Fruit fly (Drosophila melanogaster) whole organism, embryonic: Measurements from ENCODE around the gene Eip75B.

Experiments used
- Asciz ChIP-seq: fragments of 200-800 bp; sonication (Bioruptor generic); optimal IDR thresholded peaks from 2 replicates; lab custom pipeline; 2017; ENCODE audit warnings: missing biosample characterization, mild to moderate bottlenecking, missing genetic modification characterization, missing genetic modification reagents
- CG10267 ChIP-seq: fragments of 200-800 bp; sonication (Bioruptor generic); optimal IDR thresholded peaks from 2 replicates; lab custom pipeline; 2018; ENCODE audit warnings: missing biosample characterization, mild to moderate bottlenecking, missing genetic modification characterization, moderate library complexity
- CG12744 ChIP-seq: fragments of 200-800 bp; sonication (Bioruptor generic); optimal IDR thresholded peaks from 2 replicates; lab custom pipeline; 2016; ENCODE audit warnings: missing biosample characterization, missing genetic modification characterization
- CG16863 ChIP-seq: fragments of 200-800 bp; sonication (Bioruptor generic); optimal IDR thresholded peaks from 3 replicates; lab custom pipeline; 2016; ENCODE audit warnings: missing biosample characterization, missing genetic modification characterization
- CG17568 ChIP-seq: fragments of 200-800 bp; sonication (Bioruptor generic); optimal IDR thresholded peaks from 2 replicates; lab custom pipeline; 2018; ENCODE audit warnings: missing biosample characterization, mild to moderate bottlenecking, missing genetic modification characterization, moderate library complexity
- CG18262 ChIP-seq: fragments of 200-800 bp; optimal IDR thresholded peaks from 3 replicates; lab custom pipeline; 2019; ENCODE audit warnings: missing biosample characterization, mild to moderate bottlenecking, missing genetic modification characterization, moderate library complexity
- CG18476 ChIP-seq: fragments of 200-800 bp; sonication (Bioruptor generic); optimal IDR thresholded peaks from 2 replicates; lab custom pipeline; 2016; ENCODE audit warnings: missing biosample characterization, mild to moderate bottlenecking, missing genetic modification characterization
- CG18599 ChIP-seq: fragments of 200-800 bp; sonication (Bioruptor generic); optimal IDR thresholded peaks from 3 replicates; lab custom pipeline; 2017; ENCODE audit warnings: missing biosample characterization, missing genetic modification characterization, mild to moderate bottlenecking, moderate library complexity, missing genetic modification reagents
- CG2678 ChIP-seq: fragments of 200-800 bp; sonication (Bioruptor generic); optimal IDR thresholded peaks from 3 replicates; lab custom pipeline; 2019; ENCODE audit warnings: missing biosample characterization, mild to moderate bottlenecking, missing genetic modification characterization, moderate library complexity
- CG31388 ChIP-seq: fragments of 200-800 bp; sonication (Bioruptor generic); optimal IDR thresholded peaks from 2 replicates; lab custom pipeline; 2016; ENCODE audit warnings: missing biosample characterization, missing genetic modification characterization
- CG34376 ChIP-seq: fragments of 200-800 bp; sonication (Bioruptor generic); optimal IDR thresholded peaks from 2 replicates; lab custom pipeline; 2018; ENCODE audit warnings: missing biosample characterization, mild to moderate bottlenecking, missing genetic modification characterization
- CG4360 ChIP-seq: fragments of 200-800 bp; sonication (Bioruptor generic); IDR thresholded peaks from 2 replicates; pipeline ENCODE4 v1.3.6; 2022; ENCODE audit warnings: missing biosample characterization, missing genetic modification characterization
- CG7271 ChIP-seq: fragments of 200-800 bp; sonication (Bioruptor generic); optimal IDR thresholded peaks from 2 replicates; lab custom pipeline; 2018; ENCODE audit warnings: missing biosample characterization, mild to moderate bottlenecking, missing genetic modification characterization, moderate library complexity
- CG7372 ChIP-seq: fragments of 200-800 bp; sonication (Bioruptor generic); IDR thresholded peaks from 2 replicates; pipeline ENCODE4 v1.3.6; 2022; ENCODE audit warnings: missing biosample characterization, missing genetic modification characterization
- CG8089 ChIP-seq: fragments of 200-800 bp; sonication (Bioruptor generic); optimal IDR thresholded peaks from 3 replicates; lab custom pipeline; 2016; ENCODE audit warnings: missing biosample characterization, missing genetic modification characterization
- CG9609 ChIP-seq: fragments of 200-800 bp; sonication (Bioruptor generic); optimal IDR thresholded peaks from 3 replicates; lab custom pipeline; 2016; ENCODE audit warnings: missing biosample characterization, missing genetic modification characterization
- CG9797 ChIP-seq: fragments of 200-800 bp; sonication (Bioruptor generic); optimal IDR thresholded peaks from 3 replicates; lab custom pipeline; 2018; ENCODE audit warnings: missing biosample characterization, mild to moderate bottlenecking, missing genetic modification characterization
- Dfd ChIP-seq, 2 experiments: fragments of >200 bp; optimal IDR thresholded peaks; 2 replicates each; lab custom pipeline; 2017; ENCODE audit warnings: missing biosample characterization in 2 of 2, missing genetic modification characterization in 2 of 2
- Drgx ChIP-seq: fragments of 200-800 bp; sonication (Bioruptor generic); IDR thresholded peaks from 2 replicates; pipeline ENCODE4 v1.3.6; 2022; ENCODE audit warnings: missing biosample characterization, missing genetic modification characterization
- E2f1 ChIP-seq: fragments of 200-800 bp; sonication (Bioruptor generic); IDR thresholded peaks from 2 replicates; pipeline ENCODE4 v1.3.6; 2022; ENCODE audit warnings: missing biosample characterization, missing genetic modification characterization
- Lim3 ChIP-seq: fragments of 200-800 bp; sonication (Bioruptor generic); IDR thresholded peaks from 2 replicates; pipeline ENCODE4 v1.3.6; 2022; ENCODE audit warnings: missing biosample characterization, missing genetic modification characterization
- Oli ChIP-seq: fragments of 200-800 bp; sonication (Bioruptor generic); optimal IDR thresholded peaks from 2 replicates; lab custom pipeline; 2018; ENCODE audit warnings: missing biosample characterization, mild to moderate bottlenecking, missing genetic modification characterization, moderate library complexity
- PHDP ChIP-seq: fragments of 200-800 bp; sonication (Bioruptor generic); optimal IDR thresholded peaks from 3 replicates; lab custom pipeline; 2018; ENCODE audit warnings: missing biosample characterization, mild to moderate bottlenecking, missing genetic modification characterization, moderate library complexity
- Rfx ChIP-seq: fragments of 200-800 bp; sonication (Bioruptor generic); IDR thresholded peaks from 2 replicates; pipeline ENCODE4 v1.3.6; 2022; ENCODE audit warnings: missing biosample characterization, missing genetic modification characterization
- Sry-δ ChIP-seq: fragments of 200-800 bp; sonication (Bioruptor generic); optimal IDR thresholded peaks from 2 replicates; lab custom pipeline; 2016; ENCODE audit warnings: missing biosample characterization, missing genetic modification characterization
- ac ChIP-seq: fragments of 200-800 bp; sonication (Bioruptor generic); optimal IDR thresholded peaks from 3 replicates; lab custom pipeline; 2017; ENCODE audit warnings: missing biosample characterization, mild to moderate bottlenecking, missing genetic modification characterization
- cato ChIP-seq: fragments of 200-800 bp; sonication (Bioruptor generic); optimal IDR thresholded peaks from 2 replicates; lab custom pipeline; 2016; ENCODE audit warnings: missing biosample characterization, missing genetic modification characterization, borderline replicate concordance
- corto ChIP-seq: fragments of 200-800 bp; sonication (Bioruptor generic); optimal IDR thresholded peaks from 2 replicates; lab custom pipeline; 2016; ENCODE audit warnings: missing biosample characterization, mild to moderate bottlenecking, missing genetic modification characterization, moderate library complexity
- cwo ChIP-seq: fragments of 200-800 bp; sonication (Bioruptor generic); optimal IDR thresholded peaks from 3 replicates; lab custom pipeline; 2017; ENCODE audit warnings: missing biosample characterization, missing genetic modification characterization, mild to moderate bottlenecking, moderate library complexity, missing genetic modification reagents
- disco-r ChIP-seq: fragments of 200-800 bp; sonication (Bioruptor generic); optimal IDR thresholded peaks from 2 replicates; lab custom pipeline; 2016; ENCODE audit warnings: missing biosample characterization, missing genetic modification characterization
- exex ChIP-seq: fragments of 200-800 bp; sonication (Bioruptor generic); optimal IDR thresholded peaks from 4 replicates; lab custom pipeline; 2018; ENCODE audit warnings: missing biosample characterization, mild to moderate bottlenecking, missing genetic modification characterization, moderate library complexity
- ken ChIP-seq: fragments of 200-800 bp; sonication (Bioruptor generic); IDR thresholded peaks from 3 replicates; pipeline ENCODE4 v1.3.6; 2022; ENCODE audit warnings: missing biosample characterization, missing genetic modification characterization
- kni ChIP-seq: fragments of 200-800 bp; sonication (Bioruptor generic); optimal IDR thresholded peaks from 3 replicates; lab custom pipeline; 2017; ENCODE audit warnings: mild to moderate bottlenecking, missing biosample characterization, missing genetic modification reagents, missing genetic modification characterization
- mirr ChIP-seq: fragments of 200-800 bp; sonication (Bioruptor generic); optimal IDR thresholded peaks from 3 replicates; lab custom pipeline; 2018; ENCODE audit warnings: missing biosample characterization, mild to moderate bottlenecking, missing genetic modification characterization
- pan ChIP-seq, 4 experiments: fragments of >200 bp in 3 of 4; fragments of 200-800 bp in 1 of 4; sonication (Bioruptor generic) in 1 of 4; optimal IDR thresholded peaks in 3 of 4; IDR thresholded peaks in 1 of 4; 2 replicates each; pipeline versions ENCODE4 v1.3.6 to Lab custom; 2017 to 2022; ENCODE audit warnings: missing biosample characterization in 2 of 4, missing genetic modification characterization in 2 of 4, mixed read lengths in 1 of 4
- phol ChIP-seq: fragments of 200-800 bp; sonication (Bioruptor generic); optimal IDR thresholded peaks from 3 replicates; lab custom pipeline; 2018; ENCODE audit warnings: missing biosample characterization, mild to moderate bottlenecking, missing genetic modification characterization, moderate library complexity
- pnt ChIP-seq: fragments of 200-800 bp; sonication (Bioruptor generic); optimal IDR thresholded peaks from 3 replicates; lab custom pipeline; 2016; ENCODE audit warnings: missing biosample characterization, missing genetic modification characterization
- pzg ChIP-seq: fragments of 200-800 bp; sonication (Bioruptor generic); optimal IDR thresholded peaks from 3 replicates; lab custom pipeline; 2018; ENCODE audit warnings: missing biosample characterization, mild to moderate bottlenecking, missing genetic modification characterization, moderate library complexity
- row ChIP-seq: fragments of 200-800 bp; sonication (Bioruptor generic); IDR thresholded peaks from 3 replicates; pipeline ENCODE4 v1.3.6; 2022; ENCODE audit warnings: missing biosample characterization, missing genetic modification characterization
- sug ChIP-seq: fragments of 200-800 bp; optimal IDR thresholded peaks from 2 replicates; lab custom pipeline; 2019; ENCODE audit warnings: missing biosample characterization, mild to moderate bottlenecking, missing genetic modification characterization, moderate library complexity

Gene Eip75B

dm6 chr3L:17903813-17904416 lies 160.6 kb downstream of the Eip75B start:
- TF ChIP-seq CG10267 (no peak), pan (optimal IDR thresholded peaks at IDR 0.05; lab: Kevin White, UChicago) (no peak), pan (GFP tag; optimal IDR thresholded peaks at IDR 0.05 in 1 of 2, IDR thresholded peaks at IDR 0.05 in 1 of 2) (no peak), CG34376 (peak; percentile 13), pnt (GFP tag; lab: Kevin White, UChicago) (no peak), mirr (GFP tag; lab: Kevin White, UChicago) (peak; percentile 60), E2f1 (GFP tag; lab: Robert Waterston, UW) (no peak), CG18262 (tag; lab: Kevin White, UChicago) (no peak), pzg (GFP tag; lab: Kevin White, UChicago) (no peak), row (GFP tag; lab: Robert Waterston, UW) (0 out of 3 replicates have a peak, but pooled peaks have one; percentile 8), ac (no peak), CG17568 (no peak), CG7271 (no peak), phol (tag; lab: Kevin White, UChicago) (no peak), Sry-δ (GFP tag; lab: Kevin White, UChicago) (no peak), CG9797 (no peak), ken (GFP tag; lab: Robert Waterston, UW) (no peak), CG31388 (GFP tag; lab: Kevin White, UChicago) (no peak), PHDP (tag; lab: Kevin White, UChicago) (no peak), CG16863 (GFP tag; lab: Kevin White, UChicago) (no peak), Oli (tag; lab: Kevin White, UChicago) (no peak), CG12744 (GFP tag; lab: Kevin White, UChicago) (no peak), cwo (GFP tag; lab: Kevin White, UChicago) (peak; percentile 68), Lim3 (GFP tag; lab: Robert Waterston, UW) (no peak), CG4360 (GFP tag; lab: Robert Waterston, UW) (no peak), disco-r (no peak), Drgx (GFP tag; lab: Robert Waterston, UW) (0 out of 2 replicates have a peak, but pooled peaks have one; percentile 18), CG8089 (no peak), CG18476 (GFP tag; lab: Kevin White, UChicago) (peak; percentile 24), CG9609 (no peak), corto (GFP tag; lab: Kevin White, UChicago) (no peak), Asciz (GFP tag; lab: Kevin White, UChicago) (no peak), exex (peak; percentile 53), cato (GFP tag; lab: Kevin White, UChicago) (no peak), Rfx (GFP tag; lab: Robert Waterston, UW) (no peak; the same call in 1 of the 2 replicates), CG18599 (GFP tag; lab: Kevin White, UChicago) (peak; percentile 21), Dfd (GFP tag; optimal IDR thresholded peaks at IDR 0.05; lab: Kevin White, UChicago) (no peak), kni (GFP tag; lab: Kevin White, UChicago) (no peak), sug (tag; lab: Kevin White, UChicago) (peak; percentile 60)

dm6 chr3L:17902621-17903020 lies 161.9 kb downstream of the Eip75B start:
- no peak for TF ChIP-seq Dfd (GFP tag; optimal IDR thresholded peaks at IDR 0.05; lab: Kevin White, UChicago)
- peak; percentile 6 for TF ChIP-seq CG2678 (tag; lab: Kevin White, UChicago)
- TF ChIP-seq CG7372 (GFP tag; lab: Robert Waterston, UW), result 0 out of 2 replicates have a peak, but pooled peaks have one; percentile 13
